Worm (Caenorhabditis elegans): ENCODE measurements around the gene fbxa-61.

- no peak for TF ChIP-seq flt-1 (GFP tag; IDR thresholded peaks at IDR 0.05)
- no peak for TF ChIP-seq hnd-1 (tag; optimal IDR thresholded peaks at IDR 0.05)
- TF ChIP-seq ama-1 (optimal IDR thresholded peaks at IDR 0.05): no peak
- TF ChIP-seq ets-7 (tag; optimal IDR thresholded peaks at IDR 0.05): no peak
- no peak for TF ChIP-seq sea-1 (GFP tag; conservative IDR thresholded peaks at IDR 0.05)
- no peak for TF ChIP-seq F13C5.2 (tag; optimal IDR thresholded peaks at IDR 0.05)
- no peak for TF ChIP-seq tbx-11 (GFP tag; IDR thresholded peaks at IDR 0.05)
- TF ChIP-seq B0310.2 (tag; optimal IDR thresholded peaks at IDR 0.05): no peak
- no peak for TF ChIP-seq ceh-13 (GFP tag; optimal IDR thresholded peaks at IDR 0.05)
- no peak for TF ChIP-seq hmbx-1 (tag; optimal IDR thresholded peaks at IDR 0.05)
Observed at ce11 chrIII:1226256-1226655, 12.6 kb upstream of the fbxa-61 start.

All from whole organism, early embryonic.